Worm (Caenorhabditis elegans) whole organism, L2 larva: ENCODE data around the gene str-207.

Source experiments
- F13H6.1 ChIP-seq: sonication (generic microtip); optimal IDR thresholded peaks from 2 replicates; lab custom pipeline; 2016; ENCODE audit warnings: missing genetic modification characterization, missing compliant biosample characterization
- R02D3.7 ChIP-seq: fragments of 150-350 bp; optimal IDR thresholded peaks from 2 replicates; lab custom pipeline; 2014; ENCODE audit warnings: missing biosample characterization, missing genetic modification characterization
- ZK546.5 ChIP-seq: sonication (generic microtip); optimal IDR thresholded peaks from 2 replicates; lab custom pipeline; 2017; ENCODE audit warnings: missing biosample characterization, missing genetic modification characterization
- aly-2 ChIP-seq: fragments of 150-350 bp; optimal IDR thresholded peaks from 2 replicates; lab custom pipeline; 2014; ENCODE audit warnings: missing biosample characterization, missing genetic modification characterization
- ama-1 ChIP-seq: fragments of 150-350 bp; optimal IDR thresholded peaks from 2 replicates; lab custom pipeline; 2018; ENCODE audit warnings: inconsistent platforms
- blmp-1 ChIP-seq: sonication (generic microtip); optimal IDR thresholded peaks from 2 replicates; lab custom pipeline; 2017; ENCODE audit warnings: missing genetic modification characterization, mild to moderate bottlenecking, missing compliant biosample characterization, antibody characterized with exemption, moderate library complexity; ENCODE audit not compliant: insufficient read depth
- crh-2 ChIP-seq: sonication (generic microtip); optimal IDR thresholded peaks from 2 replicates; lab custom pipeline; 2017; ENCODE audit warnings: missing biosample characterization, missing genetic modification characterization
- dmd-4 ChIP-seq: sonication (generic microtip); optimal IDR thresholded peaks from 2 replicates; lab custom pipeline; 2017; ENCODE audit warnings: missing biosample characterization, missing genetic modification characterization
- egl-27 ChIP-seq: sonication (generic microtip); optimal IDR thresholded peaks from 3 replicates; lab custom pipeline; 2017; ENCODE audit warnings: missing biosample characterization, missing genetic modification reagents, missing genetic modification characterization
- elt-1 ChIP-seq: fragments of 150-350 bp; optimal IDR thresholded peaks from 2 replicates; lab custom pipeline; 2014; ENCODE audit warnings: missing biosample characterization, missing genetic modification characterization
- elt-3 ChIP-seq: sonication (generic microtip); optimal IDR thresholded peaks from 2 replicates; lab custom pipeline; 2017; ENCODE audit warnings: missing biosample characterization, missing genetic modification characterization
- fos-1 ChIP-seq: fragments of 150-350 bp; optimal IDR thresholded peaks from 2 replicates; lab custom pipeline; 2014; ENCODE audit warnings: missing biosample characterization, missing genetic modification characterization
- gmeb-1 ChIP-seq: fragments of 150-350 bp; optimal IDR thresholded peaks from 2 replicates; lab custom pipeline; 2014; ENCODE audit warnings: missing biosample characterization, missing genetic modification characterization
- lin-13 ChIP-seq: fragments of 150-350 bp; optimal IDR thresholded peaks from 2 replicates; lab custom pipeline; 2014; ENCODE audit warnings: missing biosample characterization, missing genetic modification reagents, missing genetic modification characterization
- lin-39 ChIP-seq: fragments of 150-350 bp; optimal IDR thresholded peaks from 2 replicates; lab custom pipeline; 2014; ENCODE audit warnings: missing biosample characterization, missing genetic modification reagents, missing genetic modification characterization
- lsy-2 ChIP-seq, 2 experiments: fragments of 150-350 bp in 1 of 2; sonication (generic microtip) in 1 of 2; optimal IDR thresholded peaks; 2 replicates each; lab custom pipeline; 2014 to 2017; ENCODE audit warnings: missing biosample characterization in 2 of 2, missing genetic modification characterization in 2 of 2
- mbf-1 ChIP-seq: sonication (generic microtip); optimal IDR thresholded peaks from 2 replicates; lab custom pipeline; 2017; ENCODE audit warnings: missing biosample characterization, missing genetic modification characterization
- nhr-10 ChIP-seq: sonication (generic microtip); optimal IDR thresholded peaks from 2 replicates; lab custom pipeline; 2017; ENCODE audit warnings: missing biosample characterization, missing genetic modification characterization
- nhr-11 ChIP-seq: fragments of 150-350 bp; optimal IDR thresholded peaks from 2 replicates; lab custom pipeline; 2014; ENCODE audit warnings: missing biosample characterization, missing genetic modification characterization
- nhr-12 ChIP-seq: fragments of 150-350 bp; optimal IDR thresholded peaks from 2 replicates; lab custom pipeline; 2014; ENCODE audit warnings: missing biosample characterization, missing genetic modification characterization
- nhr-129 ChIP-seq: fragments of 150-350 bp; optimal IDR thresholded peaks from 2 replicates; lab custom pipeline; 2014; ENCODE audit warnings: missing biosample characterization, missing genetic modification characterization
- nhr-21 ChIP-seq: fragments of 150-350 bp; optimal IDR thresholded peaks from 2 replicates; lab custom pipeline; 2014; ENCODE audit warnings: missing biosample characterization, missing genetic modification characterization
- nhr-23 ChIP-seq: fragments of 150-350 bp; optimal IDR thresholded peaks from 2 replicates; lab custom pipeline; 2014; ENCODE audit warnings: missing biosample characterization, missing genetic modification reagents, missing genetic modification characterization
- nhr-237 ChIP-seq: fragments of 150-350 bp; optimal IDR thresholded peaks from 2 replicates; lab custom pipeline; 2014; ENCODE audit warnings: missing biosample characterization, missing genetic modification characterization
- nhr-25 ChIP-seq: fragments of 150-350 bp; sonication (generic microtip); optimal IDR thresholded peaks from 3 replicates; lab custom pipeline; 2014; ENCODE audit warnings: missing biosample characterization, missing genetic modification characterization
- nhr-6 ChIP-seq: fragments of 150-350 bp; optimal IDR thresholded peaks from 2 replicates; lab custom pipeline; 2014; ENCODE audit warnings: missing biosample characterization, missing genetic modification characterization
- peb-1 ChIP-seq: fragments of 150-350 bp; optimal IDR thresholded peaks from 2 replicates; lab custom pipeline; 2014; ENCODE audit warnings: missing biosample characterization, missing genetic modification characterization
- sem-4 ChIP-seq: fragments of 150-350 bp; optimal IDR thresholded peaks from 2 replicates; lab custom pipeline; 2014; ENCODE audit warnings: missing biosample characterization, missing genetic modification reagents, missing genetic modification characterization
- skn-1 ChIP-seq: sonication (generic microtip); optimal IDR thresholded peaks from 2 replicates; lab custom pipeline; 2017; ENCODE audit warnings: missing biosample characterization, missing genetic modification characterization
- sma-3 ChIP-seq: sonication (generic microtip); optimal IDR thresholded peaks from 2 replicates; lab custom pipeline; 2016; ENCODE audit warnings: missing genetic modification reagents, missing genetic modification characterization, missing compliant biosample characterization
- sma-9 ChIP-seq, 2 experiments: fragments of 150-350 bp in 1 of 2; sonication (generic microtip) in 1 of 2; optimal IDR thresholded peaks; 2 replicates each; lab custom pipeline; 2014 to 2016; ENCODE audit warnings: missing genetic modification characterization in 2 of 2, mild to moderate bottlenecking in 1 of 2, missing biosample characterization in 1 of 2, missing compliant biosample characterization in 1 of 2, missing genetic modification reagents in 1 of 2, moderate library complexity in 1 of 2
- snpc-4 ChIP-seq: fragments of 150-350 bp; optimal IDR thresholded peaks from 2 replicates; lab custom pipeline; 2014; ENCODE audit warnings: missing biosample characterization, missing genetic modification characterization
- unc-39 ChIP-seq: fragments of 150-350 bp; optimal IDR thresholded peaks from 2 replicates; lab custom pipeline; 2014; ENCODE audit warnings: missing biosample characterization, missing genetic modification characterization
- unc-55 ChIP-seq: fragments of 150-350 bp; sonication (generic microtip); optimal IDR thresholded peaks from 3 replicates; lab custom pipeline; 2014; ENCODE audit warnings: missing biosample characterization, missing genetic modification reagents, missing genetic modification characterization
- unc-62 ChIP-seq: fragments of 150-350 bp; optimal IDR thresholded peaks from 2 replicates; lab custom pipeline; 2014; ENCODE audit warnings: missing biosample characterization, missing genetic modification reagents, missing genetic modification characterization
- zag-1 ChIP-seq: fragments of 150-350 bp; optimal IDR thresholded peaks from 2 replicates; lab custom pipeline; 2014; ENCODE audit warnings: missing biosample characterization, missing genetic modification characterization
- ztf-11 ChIP-seq: sonication (generic microtip); optimal IDR thresholded peaks from 2 replicates; lab custom pipeline; 2017; ENCODE audit warnings: missing biosample characterization, missing genetic modification characterization

str-207 gene

ce11 chrV:4914879-4915278 lies 36.7 kb upstream of the str-207 start, which contains the start of gene H23N18.6:
Gene H23N18.6, minus strand, starts transcription at chrV:4915079.
- TF ChIP-seq sma-9 (GFP tag; optimal IDR thresholded peaks at IDR 0.05; lab: Kevin White, UChicago) (peak; percentile 32), sma-9 (tag; optimal IDR thresholded peaks at IDR 0.05; lab: Kevin White, UChicago) (no peak), lsy-2 (tag; optimal IDR thresholded peaks at IDR 0.05; lab: Kevin White, UChicago) (no peak), fos-1 (tag; lab: Kevin White, UChicago) (peak; percentile 80), gmeb-1 (peak; percentile 24), zag-1 (tag; lab: Kevin White, UChicago) (no peak)

ce11 chrV:4918091-4918624 lies 33.4 kb upstream of the str-207 start, which contains the start of gene C02E7.7:
Gene C02E7.7, minus strand, starts transcription at chrV:4918574.
- TF ChIP-seq ztf-11 (no peak), aly-2 (no peak), sma-3 (GFP tag; lab: Kevin White, UChicago) (no peak), lin-39 (tag; lab: Kevin White, UChicago) (no peak), nhr-25 (tag; lab: Kevin White, UChicago) (no peak)

ce11 chrV:4918664-4919257 lies 32.8 kb upstream of the str-207 start, which contains the start of gene C02E7.6:
Gene C02E7.6, plus strand, starts transcription at chrV:4919207.
- TF ChIP-seq egl-27 (tag; lab: Kevin White, UChicago), result no peak
- no peak for TF ChIP-seq unc-62 (GFP tag; lab: Kevin White, UChicago)
- TF ChIP-seq nhr-25 (tag; lab: Kevin White, UChicago), result peak; percentile 90
- peak; percentile 94 for TF ChIP-seq blmp-1 (tag; lab: Kevin White, UChicago)
- TF ChIP-seq nhr-21 (tag; lab: Kevin White, UChicago), result peak; percentile 32
- no peak for TF ChIP-seq unc-39 (tag; lab: Kevin White, UChicago)
- TF ChIP-seq sem-4 (tag; lab: Kevin White, UChicago), result peak; percentile 76
- peak; percentile 12 for TF ChIP-seq nhr-11 (tag; lab: Kevin White, UChicago)
- peak; percentile 23 for TF ChIP-seq sma-9 (GFP tag; optimal IDR thresholded peaks at IDR 0.05; lab: Kevin White, UChicago)
- no peak for TF ChIP-seq sma-9 (tag; optimal IDR thresholded peaks at IDR 0.05; lab: Kevin White, UChicago)
- peak; percentile 18 for TF ChIP-seq elt-1

ce11 chrV:4920690-4921152 lies 30.8 kb upstream of the str-207 start, which contains the start of the genes C02E7.8 and srh-23:
Gene C02E7.8, minus strand, starts transcription at chrV:4920790.
Gene srh-23, plus strand, starts transcription at chrV:4921102.
- TF ChIP-seq zag-1 (tag; lab: Kevin White, UChicago) (no peak), lsy-2 (tag; optimal IDR thresholded peaks at IDR 0.05; lab: Kevin White, UChicago) (no peak), F13H6.1 (no peak), unc-39 (tag; lab: Kevin White, UChicago) (no peak)

- TF ChIP-seq nhr-129, result no peak
- TF ChIP-seq elt-3 (tag; lab: Kevin White, UChicago), result no peak
- TF ChIP-seq lsy-2 (tag; optimal IDR thresholded peaks at IDR 0.05; lab: Kevin White, UChicago), result no peak
- no peak for TF ChIP-seq skn-1
- no peak for TF ChIP-seq ama-1 (lab: Kevin White, UChicago)
- TF ChIP-seq nhr-6 (tag; lab: Kevin White, UChicago), result no peak
- TF ChIP-seq elt-1, result no peak
- TF ChIP-seq nhr-237 (tag; lab: Kevin White, UChicago), result no peak
- TF ChIP-seq mbf-1, result no peak
- no peak for TF ChIP-seq peb-1 (tag; lab: Kevin White, UChicago)
- TF ChIP-seq ztf-11, result no peak
- no peak for TF ChIP-seq ZK546.5 (tag; lab: Kevin White, UChicago)
- TF ChIP-seq sem-4 (tag; lab: Kevin White, UChicago), result no peak
- no peak for TF ChIP-seq nhr-12
- TF ChIP-seq F13H6.1, result no peak
- TF ChIP-seq, all 48 proteins: peak for 0
Measured at ce11 chrV:4922024-4922423, 29.5 kb upstream of the str-207 start, which contains the start of gene srh-22. Gene srh-22, plus strand, starts transcription at chrV:4922324.

ce11 chrV:4924618-4925017 lies 26.9 kb upstream of the str-207 start, which contains the start of gene srh-20:
Gene srh-20, plus strand, starts transcription at chrV:4924918.
- TF ChIP-seq peb-1 (tag; lab: Kevin White, UChicago) (no peak), nhr-21 (tag; lab: Kevin White, UChicago) (no peak), dmd-4 (no peak), nhr-23 (tag; lab: Kevin White, UChicago) (no peak), fos-1 (tag; lab: Kevin White, UChicago) (no peak), nhr-11 (tag; lab: Kevin White, UChicago) (no peak), gmeb-1 (no peak), nhr-10 (tag; lab: Kevin White, UChicago) (no peak), crh-2 (tag; lab: Kevin White, UChicago) (no peak), elt-1 (no peak), snpc-4 (tag; lab: Kevin White, UChicago) (no peak), lin-13 (GFP tag; lab: Kevin White, UChicago) (no peak), unc-55 (GFP tag; lab: Kevin White, UChicago) (no peak), R02D3.7 (tag; lab: Kevin White, UChicago) (no peak)
